Fruit fly (Drosophila melanogaster) whole organism, pupa: ENCODE results near the gene SKIP.
A peak's percentile ranks its signal among the peaks of the same experiment; 100 is the strongest.
"Not testable (repeated sequence)": the region's sequence is repeated elsewhere in the genome, so short reads cannot be mapped to it uniquely, and the experiment has no call there.

Source experiments
- CG10348 ChIP-seq: fragments of 200-800 bp; sonication (Bioruptor generic); IDR thresholded peaks from 2 replicates; pipeline ENCODE4 v1.3.6; 2022; ENCODE audit warnings: missing biosample characterization, missing genetic modification characterization
- CG12605 ChIP-seq: fragments of 200-800 bp; sonication (Bioruptor generic); IDR thresholded peaks from 2 replicates; pipeline ENCODE4 v1.3.6; 2022; ENCODE audit warnings: missing biosample characterization, missing genetic modification characterization
- CG13204 ChIP-seq: fragments of 200-800 bp; sonication (Bioruptor generic); optimal IDR thresholded peaks from 2 replicates; lab custom pipeline; 2018; ENCODE audit warnings: missing biosample characterization, mild to moderate bottlenecking, missing genetic modification characterization, moderate library complexity
- CG14655 ChIP-seq: fragments of 200-800 bp; sonication (Bioruptor generic); optimal IDR thresholded peaks from 3 replicates; lab custom pipeline; 2017; ENCODE audit warnings: mild to moderate bottlenecking, missing biosample characterization, missing genetic modification reagents, missing genetic modification characterization
- CG15710 ChIP-seq: fragments of 200-800 bp; sonication (Bioruptor generic); optimal IDR thresholded peaks from 2 replicates; lab custom pipeline; 2018; ENCODE audit warnings: missing biosample characterization, mild to moderate bottlenecking, missing genetic modification characterization, moderate library complexity
- CG17806 ChIP-seq: fragments of 200-800 bp; sonication (Bioruptor generic); optimal IDR thresholded peaks from 2 replicates; lab custom pipeline; 2018; ENCODE audit warnings: missing biosample characterization, mild to moderate bottlenecking, missing genetic modification characterization, moderate library complexity
- CG32121 ChIP-seq: fragments of 200-800 bp; sonication (Bioruptor generic); IDR thresholded peaks from 2 replicates; pipeline ENCODE4 v1.3.6; 2022; ENCODE audit warnings: missing biosample characterization, missing genetic modification characterization
- CG34367 ChIP-seq: fragments of 200-800 bp; sonication (Bioruptor generic); optimal IDR thresholded peaks from 2 replicates; lab custom pipeline; 2018; ENCODE audit warnings: missing biosample characterization, mild to moderate bottlenecking, missing genetic modification characterization
- CG4496 ChIP-seq: fragments of 200-800 bp; sonication (Bioruptor generic); IDR thresholded peaks from 3 replicates; pipeline ENCODE4 v1.3.6; 2022; ENCODE audit warnings: missing biosample characterization, missing genetic modification characterization
- CG8159 ChIP-seq: fragments of 200-800 bp; sonication (Bioruptor generic); optimal IDR thresholded peaks from 3 replicates; lab custom pipeline; 2018; ENCODE audit warnings: missing biosample characterization, mild to moderate bottlenecking, missing genetic modification characterization, moderate library complexity
- CG8301 ChIP-seq: fragments of 200-800 bp; sonication (Bioruptor generic); optimal IDR thresholded peaks from 2 replicates; lab custom pipeline; 2018; ENCODE audit warnings: missing biosample characterization, mild to moderate bottlenecking, missing genetic modification characterization
- CG9948 ChIP-seq: fragments of 200-800 bp; sonication (Bioruptor generic); optimal IDR thresholded peaks from 2 replicates; lab custom pipeline; 2018; ENCODE audit warnings: missing biosample characterization, mild to moderate bottlenecking, missing genetic modification characterization, moderate library complexity
- D1 ChIP-seq: fragments of 200-800 bp; sonication (Bioruptor generic); optimal IDR thresholded peaks from 2 replicates; lab custom pipeline; 2018; ENCODE audit warnings: missing biosample characterization, mild to moderate bottlenecking, missing genetic modification characterization, moderate library complexity
- EcR ChIP-seq: fragments of 200-800 bp; sonication (Bioruptor generic); optimal IDR thresholded peaks from 3 replicates; lab custom pipeline; 2019; ENCODE audit warnings: missing biosample characterization, missing genetic modification characterization, mild to moderate bottlenecking, moderate library complexity, missing genetic modification reagents
- Ets98B ChIP-seq: fragments of 200-800 bp; sonication (Bioruptor generic); IDR thresholded peaks from 2 replicates; pipeline ENCODE4 v1.3.6; 2022; ENCODE audit warnings: missing biosample characterization, missing genetic modification characterization
- Pif1A ChIP-seq: fragments of 200-800 bp; sonication (Bioruptor generic); optimal IDR thresholded peaks from 3 replicates; lab custom pipeline; 2016; ENCODE audit warnings: missing biosample characterization, missing genetic modification characterization
- Pif1B ChIP-seq: fragments of 200-800 bp; sonication (Bioruptor generic); optimal IDR thresholded peaks from 3 replicates; lab custom pipeline; 2016; ENCODE audit warnings: missing biosample characterization, missing genetic modification characterization
- Snoo ChIP-seq: fragments of 200-800 bp; sonication (Bioruptor generic); optimal IDR thresholded peaks from 3 replicates; lab custom pipeline; 2017; ENCODE audit warnings: missing biosample characterization, mild to moderate bottlenecking, missing genetic modification characterization, inconsistent platforms
- fd96Ca ChIP-seq: fragments of 200-800 bp; sonication (Bioruptor generic); IDR thresholded peaks from 3 replicates; pipeline ENCODE4 v1.3.6; 2022; ENCODE audit warnings: missing biosample characterization, missing genetic modification characterization
- gl ChIP-seq: fragments of 200-800 bp; sonication (Bioruptor generic); optimal IDR thresholded peaks from 2 replicates; lab custom pipeline; 2018; ENCODE audit warnings: missing biosample characterization, mild to moderate bottlenecking, missing genetic modification characterization
- rn ChIP-seq: fragments of 200-800 bp; sonication (Bioruptor generic); IDR thresholded peaks from 2 replicates; pipeline ENCODE4 v1.3.6; 2022; ENCODE audit warnings: missing biosample characterization, missing genetic modification characterization

SKIP gene

dm6 chr3R:22298505-22298904, 164.9 kb downstream of the SKIP start, which contains the start of gene CG7084:
TSS of gene CG7084 (plus strand) at chr3R:22298805.
- TF ChIP-seq Pif1B, CG13204, CG14655 (GFP tag; lab: Kevin White, UChicago): not testable (repeated sequence)

- no peak for TF ChIP-seq CG32121
- no peak for TF ChIP-seq CG8301 (tag; lab: Kevin White, UChicago)
- TF ChIP-seq CG10348 = no peak
- no peak for TF ChIP-seq Snoo (tag; lab: Kevin White, UChicago)
- no peak for TF ChIP-seq Ets98B (GFP tag; lab: Robert Waterston, UW)
- TF ChIP-seq CG4496 = no peak
- no peak for TF ChIP-seq CG14655 (GFP tag; lab: Kevin White, UChicago)
- no peak for TF ChIP-seq CG17806 (tag; lab: Kevin White, UChicago)
- TF ChIP-seq CG15710 (tag; lab: Kevin White, UChicago) = no peak
- TF ChIP-seq CG9948 = no peak
- no peak for TF ChIP-seq rn (GFP tag; lab: Robert Waterston, UW)
- no peak for TF ChIP-seq Pif1B (GFP tag; lab: Kevin White, UChicago)
Measured at dm6 chr3R:22300064-22300463, 166.4 kb downstream of the SKIP start.

dm6 chr3R:22323994-22324393, 190.4 kb downstream of the SKIP start, which contains the start of gene CG34377:
TSS of gene CG34377 (minus strand) at chr3R:22324094.
- no peak for TF ChIP-seq CG14655 (GFP tag; lab: Kevin White, UChicago)
- TF ChIP-seq CG8159 (tag; lab: Kevin White, UChicago) = no peak
- TF ChIP-seq Pif1A (GFP tag; lab: Kevin White, UChicago) = no peak
- TF ChIP-seq Ets98B (GFP tag; lab: Robert Waterston, UW) = no peak
- no peak for TF ChIP-seq gl
- no peak for TF ChIP-seq fd96Ca (GFP tag; lab: Robert Waterston, UW)
- no peak for TF ChIP-seq CG4496
- no peak for TF ChIP-seq rn (GFP tag; lab: Robert Waterston, UW)
- TF ChIP-seq EcR (GFP tag; lab: Kevin White, UChicago) = no peak
- no peak for TF ChIP-seq CG12605 (GFP tag; lab: Robert Waterston, UW)
- TF ChIP-seq CG8301 (tag; lab: Kevin White, UChicago) = no peak
- TF ChIP-seq CG10348 = no peak
- no peak for TF ChIP-seq CG17806 (tag; lab: Kevin White, UChicago)
- no peak for TF ChIP-seq CG9948

dm6 chr3R:22324736-22325135, 191.1 kb downstream of the SKIP start:
- TF ChIP-seq CG15710 (tag; lab: Kevin White, UChicago) (peak; percentile 76), CG8159 (tag; lab: Kevin White, UChicago) (peak; percentile 83), Ets98B (GFP tag; lab: Robert Waterston, UW) (peak; percentile 27; the same call in 1 of the 2 replicates), Snoo (tag; lab: Kevin White, UChicago) (peak; percentile 46), gl (no peak), fd96Ca (GFP tag; lab: Robert Waterston, UW) (peak; percentile 64; the same call in 2 of the 3 replicates), CG34367 (tag; lab: Kevin White, UChicago) (peak; percentile 63), CG32121 (peak; percentile 55; the same call in 1 of the 2 replicates), CG10348 (no peak), CG14655 (GFP tag; lab: Kevin White, UChicago) (peak; percentile 81), Pif1B (GFP tag; lab: Kevin White, UChicago) (peak; percentile 7), rn (GFP tag; lab: Robert Waterston, UW) (no peak), Pif1A (GFP tag; lab: Kevin White, UChicago) (no peak), CG13204 (GFP tag; lab: Kevin White, UChicago) (peak; percentile 56), CG4496 (peak; percentile 68; the same call in 2 of the 3 replicates), CG17806 (tag; lab: Kevin White, UChicago) (peak; percentile 79), CG8301 (tag; lab: Kevin White, UChicago) (peak; percentile 59), D1 (tag; lab: Kevin White, UChicago) (no peak), CG9948 (peak; percentile 78), CG12605 (GFP tag; lab: Robert Waterston, UW) (peak; percentile 15; the same call in 1 of the 2 replicates), EcR (GFP tag; lab: Kevin White, UChicago) (no peak)

dm6 chr3R:22328665-22329350, 195.2 kb downstream of the SKIP start, which contains the start of gene CG7080:
TSS of gene CG7080 (plus strand) at chr3R:22329300.
- TF ChIP-seq CG14655 (GFP tag; lab: Kevin White, UChicago) (peak; percentile 14), CG8159 (tag; lab: Kevin White, UChicago) (peak; percentile 25), fd96Ca (GFP tag; lab: Robert Waterston, UW) (no peak), Pif1A (GFP tag; lab: Kevin White, UChicago) (peak; percentile 12), CG10348 (no peak)
- TF ChIP-seq, all 21 proteins: peak for 3

dm6 chr3R:22330512-22331119, 197.0 kb downstream of the SKIP start, which contains the start of gene CG33721:
TSS of gene CG33721 (plus strand) at chr3R:22331069.
- TF ChIP-seq rn (GFP tag; lab: Robert Waterston, UW) = no peak
- TF ChIP-seq CG13204 (GFP tag; lab: Kevin White, UChicago) = no peak
- TF ChIP-seq Snoo (tag; lab: Kevin White, UChicago) = no peak
- no peak for TF ChIP-seq CG15710 (tag; lab: Kevin White, UChicago)
- TF ChIP-seq CG8159 (tag; lab: Kevin White, UChicago) = no peak
- TF ChIP-seq CG34367 (tag; lab: Kevin White, UChicago) = no peak
- no peak for TF ChIP-seq CG14655 (GFP tag; lab: Kevin White, UChicago)
- no peak for TF ChIP-seq CG32121
- TF ChIP-seq CG4496 = no peak
- TF ChIP-seq D1 (tag; lab: Kevin White, UChicago) = no peak
- TF ChIP-seq CG9948 = no peak
- TF ChIP-seq CG10348 = no peak
- TF ChIP-seq gl = no peak
- TF ChIP-seq EcR (GFP tag; lab: Kevin White, UChicago) = no peak
- no peak for TF ChIP-seq Ets98B (GFP tag; lab: Robert Waterston, UW)
